Worm (Caenorhabditis elegans) whole organism, young adult: ENCODE measurements around the gene H12D21.6.
"Not testable (repeated sequence)": the region's sequence is repeated elsewhere in the genome, so short reads cannot be mapped to it uniquely, and the experiment has no call there.

Experiments used
- C06A6.2 ChIP-seq: fragments of 200-800 bp; sonication (Bioruptor generic); conservative IDR thresholded peaks from 2 replicates; pipeline ENCODE4 v1.3.6; 2022; ENCODE audit warnings: missing genetic modification characterization, missing compliant biosample characterization
- C17E4.6 ChIP-seq: fragments of 200-800 bp; sonication (Bioruptor generic); IDR thresholded peaks from 2 replicates; pipeline ENCODE4 v1.3.6; 2022; ENCODE audit warnings: missing genetic modification reagents, missing genetic modification characterization, missing compliant biosample characterization
- F33H1.4 ChIP-seq: fragments of 200-800 bp; sonication (Bioruptor generic); IDR thresholded peaks from 2 replicates; pipeline ENCODE4 v1.3.6; 2022; ENCODE audit warnings: missing genetic modification reagents, missing genetic modification characterization, missing compliant biosample characterization
- F37B4.10 ChIP-seq: fragments of 200-800 bp; sonication (Bioruptor generic); IDR thresholded peaks from 2 replicates; pipeline ENCODE4 v1.3.6; 2022; ENCODE audit warnings: missing genetic modification characterization, missing compliant biosample characterization
- F39B2.1 ChIP-seq: fragments of 200-800 bp; sonication (Bioruptor generic); IDR thresholded peaks from 2 replicates; pipeline ENCODE4 v1.3.6; 2022; ENCODE audit warnings: missing genetic modification reagents, missing genetic modification characterization, missing compliant biosample characterization
- F49E8.2 ChIP-seq: sonication (generic microtip); optimal IDR thresholded peaks from 3 replicates; lab custom pipeline; 2017; ENCODE audit warnings: missing genetic modification characterization, mild to moderate bottlenecking, missing compliant biosample characterization, antibody characterized with exemption, moderate library complexity; ENCODE audit not compliant: insufficient read depth
- F57A8.1 ChIP-seq: fragments of 200-800 bp; sonication (Bioruptor generic); optimal IDR thresholded peaks from 2 replicates; lab custom pipeline; 2018; ENCODE audit warnings: mild to moderate bottlenecking, missing genetic modification characterization, moderate library complexity, missing compliant biosample characterization
- T26A5.8 ChIP-seq: sonication (generic microtip); optimal IDR thresholded peaks from 2 replicates; lab custom pipeline; 2016; ENCODE audit warnings: missing genetic modification characterization, missing compliant biosample characterization
- Y56A3A.18 ChIP-seq: fragments of 200-800 bp; sonication (Bioruptor generic); IDR thresholded peaks from 2 replicates; pipeline ENCODE4 v1.3.6; 2022; ENCODE audit warnings: missing genetic modification reagents, missing genetic modification characterization, missing compliant biosample characterization
- Y79H2A.3 ChIP-seq: fragments of 200-800 bp; sonication (Bioruptor generic); conservative IDR thresholded peaks from 2 replicates; pipeline ENCODE4 v1.3.6; 2022; ENCODE audit warnings: missing genetic modification reagents, missing genetic modification characterization, missing compliant biosample characterization
- ama-1 ChIP-seq, 3 experiments: fragments of 150-350 bp in 1 of 3; sonication (generic microtip) in 2 of 3; optimal IDR thresholded peaks; 2 replicates each; lab custom pipeline; 2014 to 2018; ENCODE audit warnings: missing biosample characterization in 2 of 3, missing genetic modification characterization in 2 of 3, missing genetic modification reagents in 2 of 3
- aptf-3 ChIP-seq: fragments of 200-800 bp; sonication (Bioruptor generic); IDR thresholded peaks from 2 replicates; pipeline ENCODE4 v1.3.6; 2022; ENCODE audit warnings: missing genetic modification characterization, missing compliant biosample characterization
- attf-3 ChIP-seq: fragments of 200-800 bp; sonication (Bioruptor generic); conservative IDR thresholded peaks from 2 replicates; pipeline ENCODE4 v1.3.6; 2022; ENCODE audit warnings: missing genetic modification reagents, missing genetic modification characterization, missing compliant biosample characterization
- attf-5 ChIP-seq: fragments of 200-800 bp; sonication (Bioruptor generic); optimal IDR thresholded peaks from 2 replicates; lab custom pipeline; 2018; ENCODE audit warnings: mild to moderate bottlenecking, missing genetic modification characterization, missing compliant biosample characterization
- attf-6 ChIP-seq: fragments of 200-800 bp; sonication (Bioruptor generic); IDR thresholded peaks from 2 replicates; pipeline ENCODE4 v1.3.6; 2022; ENCODE audit warnings: missing genetic modification reagents, missing genetic modification characterization, missing compliant biosample characterization
- cebp-2 ChIP-seq: fragments of 200-800 bp; sonication (Bioruptor generic); IDR thresholded peaks from 2 replicates; pipeline ENCODE4 v1.3.6; 2022; ENCODE audit warnings: missing genetic modification characterization, missing compliant biosample characterization
- ceh-100 ChIP-seq: fragments of 200-800 bp; sonication (Bioruptor generic); IDR thresholded peaks from 2 replicates; pipeline ENCODE4 v1.3.6; 2022; ENCODE audit warnings: missing genetic modification reagents, missing genetic modification characterization, missing compliant biosample characterization
- chd-7 ChIP-seq: sonication (generic microtip); optimal IDR thresholded peaks from 2 replicates; lab custom pipeline; 2016; ENCODE audit warnings: mild to moderate bottlenecking, missing genetic modification characterization, moderate library complexity, missing compliant biosample characterization
- die-1 ChIP-seq: sonication (generic microtip); optimal IDR thresholded peaks from 2 replicates; lab custom pipeline; 2016; ENCODE audit warnings: missing genotype, mild to moderate bottlenecking, missing genetic modification characterization, missing compliant biosample characterization
- dox-1 ChIP-seq: fragments of 200-800 bp; sonication (Bioruptor generic); IDR thresholded peaks from 2 replicates; pipeline ENCODE4 v1.3.6; 2022; ENCODE audit warnings: missing genetic modification reagents, missing genetic modification characterization, missing compliant biosample characterization
- dpff-1 ChIP-seq: sonication (generic microtip); optimal IDR thresholded peaks from 2 replicates; lab custom pipeline; 2017; ENCODE audit warnings: mild to moderate bottlenecking, missing genetic modification characterization, missing compliant biosample characterization
- dpl-1 ChIP-seq: fragments of 150-350 bp; optimal IDR thresholded peaks from 2 replicates; lab custom pipeline; 2014; ENCODE audit warnings: missing biosample characterization, missing genetic modification reagents, missing genetic modification characterization
- ets-4 ChIP-seq: fragments of 200-800 bp; sonication (Bioruptor generic); optimal IDR thresholded peaks from 2 replicates; lab custom pipeline; 2018; ENCODE audit warnings: mild to moderate bottlenecking, missing genetic modification characterization, missing compliant biosample characterization
- him-1 ChIP-seq: sonication (generic microtip); optimal IDR thresholded peaks from 2 replicates; lab custom pipeline; 2016; ENCODE audit warnings: missing genotype, missing genetic modification reagents, missing genetic modification characterization, missing compliant biosample characterization
- hlh-26 ChIP-seq: fragments of 200-800 bp; sonication (Bioruptor generic); conservative IDR thresholded peaks from 2 replicates; pipeline ENCODE4 v1.3.6; 2022; ENCODE audit warnings: missing genetic modification reagents, missing genetic modification characterization, missing compliant biosample characterization
- let-607 ChIP-seq, 2 experiments: fragments of 200-800 bp in 1 of 2; sonication (Bioruptor generic) in 1 of 2; sonication (generic microtip) in 1 of 2; optimal IDR thresholded peaks; 2 replicates each; lab custom pipeline; 2016 to 2018; ENCODE audit warnings: mild to moderate bottlenecking in 2 of 2, missing compliant biosample characterization in 2 of 2, missing genetic modification characterization in 2 of 2, moderate library complexity in 2 of 2, missing genotype in 1 of 2
- lin-40 ChIP-seq: sonication (generic microtip); optimal IDR thresholded peaks from 2 replicates; lab custom pipeline; 2016; ENCODE audit warnings: missing genetic modification characterization, mild to moderate bottlenecking, missing compliant biosample characterization, missing genotype, missing genetic modification reagents
- lin-54 ChIP-seq: fragments of 200-800 bp; sonication (Bioruptor generic); optimal IDR thresholded peaks from 2 replicates; lab custom pipeline; 2018; ENCODE audit warnings: mild to moderate bottlenecking, missing genetic modification characterization, missing compliant biosample characterization
- madf-6 ChIP-seq: fragments of 200-800 bp; sonication (Bioruptor generic); IDR thresholded peaks from 2 replicates; pipeline ENCODE4 v1.3.6; 2022; ENCODE audit warnings: missing genetic modification reagents, missing genetic modification characterization, missing compliant biosample characterization
- mel-28 ChIP-seq: sonication (generic microtip); optimal IDR thresholded peaks from 2 replicates; lab custom pipeline; 2016; ENCODE audit warnings: borderline replicate concordance, mild to moderate bottlenecking, missing genetic modification characterization, missing compliant biosample characterization
- mxl-1 ChIP-seq: sonication (generic microtip); optimal IDR thresholded peaks from 2 replicates; lab custom pipeline; 2016; ENCODE audit warnings: missing genetic modification characterization, missing compliant biosample characterization
- nfya-1 ChIP-seq: sonication (generic microtip); optimal IDR thresholded peaks from 2 replicates; lab custom pipeline; 2017; ENCODE audit warnings: antibody characterized with exemption, missing compliant biosample characterization, missing genetic modification characterization, borderline replicate concordance; ENCODE audit not compliant: insufficient read depth
- nhr-27 ChIP-seq: fragments of 200-800 bp; sonication (Bioruptor generic); optimal IDR thresholded peaks from 2 replicates; lab custom pipeline; 2018; ENCODE audit warnings: mild to moderate bottlenecking, missing genetic modification characterization, moderate library complexity, missing compliant biosample characterization
- nhr-80 ChIP-seq: sonication (generic microtip); optimal IDR thresholded peaks from 2 replicates; lab custom pipeline; 2016; ENCODE audit warnings: missing genetic modification characterization, missing compliant biosample characterization
- nhr-90 ChIP-seq: sonication (generic microtip); optimal IDR thresholded peaks from 2 replicates; lab custom pipeline; 2016; ENCODE audit warnings: missing genotype, mild to moderate bottlenecking, missing genetic modification characterization, missing compliant biosample characterization
- pbrm-1 ChIP-seq: fragments of 200-800 bp; sonication (Bioruptor generic); IDR thresholded peaks from 2 replicates; pipeline ENCODE4 v1.3.6; 2022; ENCODE audit warnings: missing genetic modification reagents, missing genetic modification characterization, missing compliant biosample characterization
- pha-4 ChIP-seq: fragments of 150-350 bp; sonication (generic microtip); optimal IDR thresholded peaks from 2 replicates; lab custom pipeline; 2014; ENCODE audit warnings: missing biosample characterization, missing genetic modification reagents, missing genetic modification characterization
- rcor-1 ChIP-seq: fragments of 200-800 bp; sonication (Bioruptor generic); IDR thresholded peaks from 2 replicates; pipeline ENCODE4 v1.3.6; 2022; ENCODE audit warnings: missing genetic modification reagents, missing genetic modification characterization, missing compliant biosample characterization
- rec-8 ChIP-seq, 2 experiments: sonication (generic microtip); optimal IDR thresholded peaks; 2 replicates each; lab custom pipeline; 2016; ENCODE audit warnings: mild to moderate bottlenecking in 2 of 2, missing genetic modification characterization in 2 of 2, missing genetic modification reagents in 2 of 2, missing genotype in 2 of 2, missing biosample characterization in 1 of 2, missing compliant biosample characterization in 1 of 2, moderate library complexity in 1 of 2
- sptf-2 ChIP-seq: fragments of 200-800 bp; sonication (Bioruptor generic); optimal IDR thresholded peaks from 2 replicates; lab custom pipeline; 2018; ENCODE audit warnings: mild to moderate bottlenecking, missing genetic modification characterization, missing compliant biosample characterization
- ztf-25 ChIP-seq: fragments of 200-800 bp; sonication (Bioruptor generic); IDR thresholded peaks from 2 replicates; pipeline ENCODE4 v1.3.6; 2022; ENCODE audit warnings: missing genetic modification reagents, missing genetic modification characterization, missing compliant biosample characterization
- ztf-28 ChIP-seq: fragments of 200-800 bp; sonication (Bioruptor generic); IDR thresholded peaks from 2 replicates; pipeline ENCODE4 v1.3.6; 2022; ENCODE audit warnings: missing genetic modification reagents, missing genetic modification characterization, missing compliant biosample characterization
- ztf-3 ChIP-seq: fragments of 200-800 bp; sonication (Bioruptor generic); optimal IDR thresholded peaks from 2 replicates; lab custom pipeline; 2018; ENCODE audit warnings: mild to moderate bottlenecking, missing genetic modification characterization, missing compliant biosample characterization

Gene H12D21.6

ce11 chrV:14877242-14877819 lies 20.3 kb downstream of the H12D21.6 start (continued):
- TF ChIP-seq ztf-25 (GFP tag; lab: Robert Waterston, UW) (no peak), F49E8.2 (no peak), hlh-26 (GFP tag; lab: Robert Waterston, UW) (no peak), pha-4 (no peak), mxl-1 (tag; lab: Kevin White, UChicago) (no peak), C17E4.6 (GFP tag; lab: Robert Waterston, UW) (no peak)

- not testable (repeated sequence) for TF ChIP-seq die-1; dox-1 (GFP tag; lab: Robert Waterston, UW); him-1 (tag; lab: Kevin White, UChicago)
Measured at ce11 chrV:14876724-14877123, 20.9 kb downstream of the H12D21.6 start, which contains the start of gene ZC412.10. ZC412.10 (minus strand) TSS chrV:14876824.

ce11 chrV:14876257-14876656 lies 21.4 kb downstream of the H12D21.6 start:
- TF ChIP-seq aptf-3 (no peak), mel-28 (no peak), C06A6.2 (GFP tag; lab: Robert Waterston, UW) (no peak), ztf-28 (GFP tag; lab: Robert Waterston, UW) (no peak), ama-1 (optimal IDR thresholded peaks at IDR 0.05; lab: Kevin White, UChicago) (no peak), ama-1 (GFP tag; optimal IDR thresholded peaks at IDR 0.05; lab: Kevin White, UChicago) (no peak), F49E8.2 (no peak), T26A5.8 (no peak), nhr-27 (no peak), mxl-1 (tag; lab: Kevin White, UChicago) (no peak), F37B4.10 (no peak), dpff-1 (tag; lab: Kevin White, UChicago) (no peak), F33H1.4 (GFP tag; lab: Robert Waterston, UW) (peak; percentile 26; the same call in 1 of the 2 replicates), F39B2.1 (GFP tag; lab: Robert Waterston, UW) (no peak), Y79H2A.3 (GFP tag; lab: Robert Waterston, UW) (no peak), F57A8.1 (GFP tag; lab: Kevin White, UChicago) (no peak), lin-40 (tag; lab: Kevin White, UChicago) (no peak), let-607 (tag; optimal IDR thresholded peaks at IDR 0.05; lab: Kevin White, UChicago) (peak in 1 of 2 experiments; percentile 6), madf-6 (GFP tag; lab: Robert Waterston, UW) (peak; percentile 67), sptf-2 (GFP tag; lab: Kevin White, UChicago) (no peak), attf-6 (GFP tag; lab: Robert Waterston, UW) (peak; percentile 67), ceh-100 (GFP tag; lab: Robert Waterston, UW) (0 out of 2 replicates have a peak, but pooled peaks have one; percentile 34), lin-54 (GFP tag; lab: Kevin White, UChicago) (peak; percentile 56), nfya-1 (no peak), nhr-90 (tag; lab: Kevin White, UChicago) (peak; percentile 2), pha-4 (no peak), Y56A3A.18 (GFP tag; lab: Robert Waterston, UW) (peak; percentile 44; the same call in 1 of the 2 replicates), him-1 (tag; lab: Kevin White, UChicago) (peak; percentile 86), dpl-1 (GFP tag; lab: Kevin White, UChicago) (no peak), attf-3 (GFP tag; lab: Robert Waterston, UW) (no peak), pbrm-1 (GFP tag; lab: Robert Waterston, UW) (no peak), attf-5 (GFP tag; lab: Kevin White, UChicago) (no peak), cebp-2 (GFP tag; lab: Robert Waterston, UW) (0 out of 2 replicates have a peak, but pooled peaks have one; percentile 56), rcor-1 (GFP tag; lab: Robert Waterston, UW) (peak; percentile 81), rec-8 (tag; optimal IDR thresholded peaks at IDR 0.05; lab: Kevin White, UChicago) (peak; percentile 10 to 31), chd-7 (no peak), nhr-80 (tag; lab: Kevin White, UChicago) (peak; percentile 4), ztf-3 (GFP tag; lab: Kevin White, UChicago) (no peak), ets-4 (no peak)
